Worm (Caenorhabditis elegans): ENCODE results near the gene cpt-6.

ce11 chrV:6504131-6504827 lies 10.6 kb upstream of the cpt-6 start, which contains the start of gene moc-2:
- TF ChIP-seq lin-11 (tag; optimal IDR thresholded peaks at IDR 0.05) (no peak), elt-2 (tag; optimal IDR thresholded peaks at IDR 0.05) (no peak), ceh-18 (tag; optimal IDR thresholded peaks at IDR 0.05) (no peak), ceh-34 (tag; optimal IDR thresholded peaks at IDR 0.05) (no peak), T23F11.4 (GFP tag; optimal IDR thresholded peaks at IDR 0.05) (no peak)

Data from whole organism, late embryonic.